Fruit fly (Drosophila melanogaster): Measurements from ENCODE around the gene scramb1.

scramb1 gene

DNA sequence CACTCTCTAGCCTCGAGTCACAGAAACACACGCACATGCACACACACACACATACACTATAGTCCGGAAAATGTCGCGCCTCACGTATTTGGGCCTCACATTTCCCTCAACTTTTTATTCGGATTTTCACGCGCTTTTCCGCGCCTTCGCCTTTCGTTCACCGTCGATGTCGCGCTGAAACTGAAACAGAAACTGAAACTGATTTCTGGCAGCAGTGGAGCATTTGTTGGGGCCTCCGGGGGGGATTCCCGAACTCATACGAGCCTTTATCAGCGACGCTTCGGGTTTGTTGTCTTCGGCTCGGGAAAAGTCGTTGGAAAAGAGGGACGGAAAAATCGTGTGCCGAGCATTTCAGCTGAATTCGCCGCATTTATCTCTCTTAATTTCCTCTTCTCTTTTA, 39.1 kb downstream of the scramb1 start, which contains the start of gene dpr10:
dpr10 (minus strand) TSS at position 185 of the 400 bp plus-strand sequence.
- TF ChIP-seq CG7101 (tag; optimal IDR thresholded peaks at IDR 0.05): no peak
- TF ChIP-seq CG14711 (tag; optimal IDR thresholded peaks at IDR 0.05): no peak
- no peak for TF ChIP-seq cnc (optimal IDR thresholded peaks at IDR 0.05)
- no peak for TF ChIP-seq CG11617 (GFP tag; optimal IDR thresholded peaks at IDR 0.05)
- TF ChIP-seq Clk (GFP tag; optimal IDR thresholded peaks at IDR 0.05): no peak
- TF ChIP-seq tj (GFP tag; optimal IDR thresholded peaks at IDR 0.05): no peak
- TF ChIP-seq CG5204 (GFP tag; optimal IDR thresholded peaks at IDR 0.05): no peak
- TF ChIP-seq CG1620 (GFP tag; optimal IDR thresholded peaks at IDR 0.05): no peak
- TF ChIP-seq kay (GFP tag; ENCODE audit: borderline replicate concordance): no peak
- TF ChIP-seq CG7045 (GFP tag; optimal IDR thresholded peaks at IDR 0.05): no peak
- TF ChIP-seq cic (GFP tag; optimal IDR thresholded peaks at IDR 0.05): no peak
- TF ChIP-seq ovo (GFP tag; optimal IDR thresholded peaks at IDR 0.05): no peak
- TF ChIP-seq Mnt (GFP tag; optimal IDR thresholded peaks at IDR 0.05): no peak
- no peak for TF ChIP-seq CG33017 (tag; optimal IDR thresholded peaks at IDR 0.05)
- no peak for TF ChIP-seq CG12768 (GFP tag; optimal IDR thresholded peaks at IDR 0.05)

All from whole organism, adult.